Worm (Caenorhabditis elegans): ENCODE results near the gene htp-1.

- TF ChIP-seq mxl-3 (GFP tag; optimal IDR thresholded peaks at IDR 0.05) (no peak), ceh-82 (tag; optimal IDR thresholded peaks at IDR 0.05) (no peak), nhr-237 (tag; optimal IDR thresholded peaks at IDR 0.05) (no peak), F44E2.7 (GFP tag; IDR thresholded peaks at IDR 0.05) (no peak)
These were observed 27.8 kb upstream of the htp-1 start, which contains the start of gene ehn-3 for ce11 chrIV:5419122-5419521.

Measured in whole organism, L4 larva.